Worm (Caenorhabditis elegans): ENCODE results near the gene aass-1.

aass-1 gene

ce11 chrIV:291851-292367 lies 47.0 kb downstream of the aass-1 start:
- TF ChIP-seq C17E4.6 (GFP tag; IDR thresholded peaks at IDR 0.05) (no peak), pha-4 (tag; optimal IDR thresholded peaks at IDR 0.05) (peak; percentile 18), nhr-90 (tag; optimal IDR thresholded peaks at IDR 0.05) (peak; percentile 42), hmg-1.2 (GFP tag; IDR thresholded peaks at IDR 0.05) (0 out of 2 replicates have a peak, but pooled peaks have one; percentile 16), ccch-3 (GFP tag; optimal IDR thresholded peaks at IDR 0.05) (no peak), nhr-27 (tag; optimal IDR thresholded peaks at IDR 0.05) (no peak), hlh-12 (tag; optimal IDR thresholded peaks at IDR 0.05) (no peak), ceh-27 (GFP tag; optimal IDR thresholded peaks at IDR 0.05) (no peak), nhr-120 (GFP tag; IDR thresholded peaks at IDR 0.05) (no peak), Y56A3A.18 (GFP tag; IDR thresholded peaks at IDR 0.05) (no peak; the same call in 1 of the 2 replicates), repo-1 (tag; optimal IDR thresholded peaks at IDR 0.05) (peak; percentile 68), T26A5.8 (tag; optimal IDR thresholded peaks at IDR 0.05) (no peak), unc-130 (GFP tag; optimal IDR thresholded peaks at IDR 0.05) (no peak), let-526 (GFP tag; IDR thresholded peaks at IDR 0.05) (no peak), ztf-25 (GFP tag; IDR thresholded peaks at IDR 0.05) (no peak), F57A8.1 (GFP tag; optimal IDR thresholded peaks at IDR 0.05) (no peak), mcd-1 (GFP tag; IDR thresholded peaks at IDR 0.05) (peak; percentile 4; the same call in 1 of the 2 replicates), ztf-28 (GFP tag; IDR thresholded peaks at IDR 0.05) (no peak), ceh-100 (GFP tag; IDR thresholded peaks at IDR 0.05) (no peak), ztf-22 (GFP tag; optimal IDR thresholded peaks at IDR 0.05) (no peak), C06A6.2 (GFP tag; conservative IDR thresholded peaks at IDR 0.05) (no peak; the same call in 1 of the 2 replicates), ZK185.1 (tag; optimal IDR thresholded peaks at IDR 0.05; ENCODE audit: poor library complexity, severe bottlenecking) (peak; percentile 19), hsf-1 (GFP tag; IDR thresholded peaks at IDR 0.05) (no peak), T07F8.4 (tag; optimal IDR thresholded peaks at IDR 0.05) (no peak), F49E8.2 (tag; optimal IDR thresholded peaks at IDR 0.05; ENCODE audit: insufficient read depth) (no peak), dpff-1 (tag; optimal IDR thresholded peaks at IDR 0.05) (no peak), madf-8 (GFP tag; conservative IDR thresholded peaks at IDR 0.05) (no peak), ztf-3 (GFP tag; optimal IDR thresholded peaks at IDR 0.05) (no peak), F55B11.4 (tag; optimal IDR thresholded peaks at IDR 0.05; ENCODE audit: borderline replicate concordance, insufficient read depth) (no peak), snpc-4 (GFP tag; optimal IDR thresholded peaks at IDR 0.05) (no peak), snpc-4 (tag; optimal IDR thresholded peaks at IDR 0.05) (no peak), F23B12.7 (tag; optimal IDR thresholded peaks at IDR 0.05; ENCODE audit: insufficient read depth) (no peak), nhr-80 (tag; optimal IDR thresholded peaks at IDR 0.05) (peak; percentile 80), attf-6 (GFP tag; IDR thresholded peaks at IDR 0.05) (no peak), somi-1 (GFP tag; optimal IDR thresholded peaks at IDR 0.05) (no peak), chd-7 (tag; optimal IDR thresholded peaks at IDR 0.05) (peak; percentile 30), snpc-1.1 (tag; optimal IDR thresholded peaks at IDR 0.05; ENCODE audit: insufficient read depth) (no peak), lin-40 (tag; optimal IDR thresholded peaks at IDR 0.05) (peak; percentile 45), pbrm-1 (GFP tag; IDR thresholded peaks at IDR 0.05) (peak; percentile 53; the same call in 1 of the 2 replicates), rec-8 (tag; optimal IDR thresholded peaks at IDR 0.05) (no peak), lir-1 (GFP tag; conservative IDR thresholded peaks at IDR 0.05) (no peak), nfya-1 (tag; optimal IDR thresholded peaks at IDR 0.05; ENCODE audit: borderline replicate concordance, insufficient read depth) (no peak), ztf-18 (tag; optimal IDR thresholded peaks at IDR 0.05) (no peak), ceh-58 (GFP tag; IDR thresholded peaks at IDR 0.05) (no peak), B0261.1 (tag; optimal IDR thresholded peaks at IDR 0.05) (no peak), cebp-1 (GFP tag; IDR thresholded peaks at IDR 0.05) (0 out of 2 replicates have a peak, but pooled peaks have one; percentile 17), cebp-1 (tag; optimal IDR thresholded peaks at IDR 0.05) (peak; percentile 47), tbp1 (GFP tag; optimal IDR thresholded peaks at IDR 0.05) (peak; percentile 34)
